Worm (Caenorhabditis elegans) whole organism, mixed stage, embryonic: ENCODE results near the gene frpr-3.

Source experiments
- nhr-12 ChIP-seq: fragments of 150-350 bp; optimal IDR thresholded peaks from 2 replicates; lab custom pipeline; 2014; ENCODE audit warnings: missing biosample characterization, missing genetic modification characterization
- nhr-237 ChIP-seq: fragments of 150-350 bp; optimal IDR thresholded peaks from 2 replicates; lab custom pipeline; 2014; ENCODE audit warnings: missing biosample characterization, missing genetic modification characterization
- nhr-28 ChIP-seq: fragments of 150-350 bp; optimal IDR thresholded peaks from 2 replicates; lab custom pipeline; 2014; ENCODE audit warnings: missing biosample characterization, missing genetic modification characterization
- nhr-76 ChIP-seq: sonication (generic microtip); optimal IDR thresholded peaks from 2 replicates; lab custom pipeline; 2017; ENCODE audit warnings: missing biosample characterization, missing genetic modification characterization
- pha-4 ChIP-seq: fragments of 150-350 bp; optimal IDR thresholded peaks from 2 replicates; lab custom pipeline; 2018; ENCODE audit warnings: missing biosample characterization, missing genetic modification reagents, missing genetic modification characterization
- snpc-4 ChIP-seq: fragments of 150-350 bp; optimal IDR thresholded peaks from 2 replicates; lab custom pipeline; 2014; ENCODE audit warnings: missing biosample characterization, missing genetic modification characterization
- unc-39 ChIP-seq: fragments of 150-350 bp; optimal IDR thresholded peaks from 2 replicates; lab custom pipeline; 2014; ENCODE audit warnings: missing biosample characterization, missing genetic modification characterization

ce11 chrV:7793067-7793466 lies 22.0 kb downstream of the frpr-3 start, which contains the start of gene flp-21:
- TF ChIP-seq nhr-12 (tag; lab: Kevin White, UChicago) (no peak), nhr-76 (no peak), pha-4 (no peak), snpc-4 (tag; lab: Kevin White, UChicago) (no peak), nhr-237 (no peak), unc-39 (tag; lab: Kevin White, UChicago) (no peak), nhr-28 (tag; lab: Kevin White, UChicago) (no peak)
